Fruit fly (Drosophila melanogaster) whole organism, embryonic: ENCODE data around the gene Ant2.

Experiments used
- BEAF-32 ChIP-seq: fragments of 200-800 bp; sonication (Bioruptor generic); optimal IDR thresholded peaks from 3 replicates; lab custom pipeline; 2017; ENCODE audit warnings: missing biosample characterization, missing genetic modification characterization, mild to moderate bottlenecking, moderate library complexity, missing genetic modification reagents
- Bdp1 ChIP-seq: fragments of 200-800 bp; sonication (Bioruptor generic); optimal IDR thresholded peaks from 3 replicates; lab custom pipeline; 2016; ENCODE audit warnings: missing biosample characterization, missing genetic modification characterization
- C15 ChIP-seq: fragments of 200-800 bp; sonication (Bioruptor generic); IDR thresholded peaks from 3 replicates; pipeline ENCODE4 v1.3.6; 2022; ENCODE audit warnings: missing biosample characterization, missing genetic modification characterization
- CG1024 ChIP-seq: fragments of 200-800 bp; sonication (Bioruptor generic); IDR thresholded peaks from 2 replicates; pipeline ENCODE4 v1.3.6; 2022; ENCODE audit warnings: missing biosample characterization, missing genetic modification characterization
- CG10366 ChIP-seq: fragments of 200-800 bp; sonication (Bioruptor generic); IDR thresholded peaks from 2 replicates; pipeline ENCODE4 v1.3.6; 2022; ENCODE audit warnings: missing biosample characterization, missing genetic modification characterization
- CG12155 ChIP-seq: fragments of 200-800 bp; sonication (Bioruptor generic); optimal IDR thresholded peaks from 3 replicates; lab custom pipeline; 2016; ENCODE audit warnings: missing biosample characterization, missing genetic modification characterization
- CG15479 ChIP-seq: fragments of 200-800 bp; sonication (Bioruptor generic); optimal IDR thresholded peaks from 3 replicates; lab custom pipeline; 2019; ENCODE audit warnings: missing biosample characterization, mild to moderate bottlenecking, missing genetic modification characterization, moderate library complexity
- CG17568 ChIP-seq: fragments of 200-800 bp; sonication (Bioruptor generic); optimal IDR thresholded peaks from 2 replicates; lab custom pipeline; 2018; ENCODE audit warnings: missing biosample characterization, mild to moderate bottlenecking, missing genetic modification characterization, moderate library complexity
- CG17829 ChIP-seq: fragments of 200-800 bp; optimal IDR thresholded peaks from 2 replicates; lab custom pipeline; 2019; ENCODE audit warnings: missing biosample characterization, mild to moderate bottlenecking, missing genetic modification characterization, moderate library complexity
- CG2889 ChIP-seq: fragments of 200-800 bp; sonication (Bioruptor generic); IDR thresholded peaks from 3 replicates; pipeline ENCODE4 v1.3.6; 2022; ENCODE audit warnings: missing biosample characterization, missing genetic modification characterization
- CG33213 ChIP-seq: fragments of 200-800 bp; sonication (Bioruptor generic); optimal IDR thresholded peaks from 3 replicates; lab custom pipeline; 2016; ENCODE audit warnings: missing biosample characterization, missing genetic modification characterization
- CG4617 ChIP-seq: fragments of 200-800 bp; sonication (Bioruptor generic); optimal IDR thresholded peaks from 3 replicates; lab custom pipeline; 2016; ENCODE audit warnings: missing biosample characterization, missing genetic modification characterization, borderline replicate concordance
- CG5953 ChIP-seq: fragments of 200-800 bp; sonication (Bioruptor generic); IDR thresholded peaks from 2 replicates; pipeline ENCODE4 v1.3.6; 2022; ENCODE audit warnings: missing biosample characterization, missing genetic modification characterization
- CG8290 ChIP-seq, 3 experiments: fragments of 200-800 bp; sonication (Bioruptor generic); optimal IDR thresholded peaks; 2 replicates each; lab custom pipeline; 2016 to 2019; ENCODE audit warnings: missing biosample characterization in 3 of 3, missing genetic modification characterization in 3 of 3, mild to moderate bottlenecking in 2 of 3, moderate library complexity in 1 of 3
- CG8478 ChIP-seq: fragments of >200 bp; optimal IDR thresholded peaks from 2 replicates; lab custom pipeline; 2018
- CG8924 ChIP-seq: fragments of 200-800 bp; optimal IDR thresholded peaks from 3 replicates; lab custom pipeline; 2019; ENCODE audit warnings: missing biosample characterization, mild to moderate bottlenecking, missing genetic modification characterization, moderate library complexity
- Chrac-16 ChIP-seq: fragments of 200-800 bp; sonication (Bioruptor generic); optimal IDR thresholded peaks from 3 replicates; lab custom pipeline; 2016; ENCODE audit warnings: missing biosample characterization, missing genetic modification characterization
- Dek ChIP-seq: fragments of 200-800 bp; sonication (Bioruptor generic); optimal IDR thresholded peaks from 3 replicates; lab custom pipeline; 2019; ENCODE audit warnings: missing biosample characterization, mild to moderate bottlenecking, missing genetic modification characterization, moderate library complexity
- Dfd ChIP-seq, 2 experiments: fragments of >200 bp; optimal IDR thresholded peaks; 2 replicates each; lab custom pipeline; 2017; ENCODE audit warnings: missing biosample characterization in 2 of 2, missing genetic modification characterization in 2 of 2
- Eip74EF ChIP-seq, 2 experiments: fragments of 200-800 bp in 1 of 2; fragments of >200 bp in 1 of 2; sonication (Bioruptor generic) in 1 of 2; optimal IDR thresholded peaks; 2 replicates each; lab custom pipeline; 2017 to 2019; ENCODE audit warnings: missing biosample characterization in 2 of 2, missing genetic modification characterization in 2 of 2, mild to moderate bottlenecking in 1 of 2, moderate library complexity in 1 of 2
- Fer1 ChIP-seq: fragments of 200-800 bp; sonication (Bioruptor generic); optimal IDR thresholded peaks from 2 replicates; lab custom pipeline; 2017; ENCODE audit warnings: missing biosample characterization, mild to moderate bottlenecking, missing genetic modification characterization
- Gsc ChIP-seq: fragments of 200-800 bp; sonication (Bioruptor generic); IDR thresholded peaks from 2 replicates; pipeline ENCODE4 v1.3.6; 2022; ENCODE audit warnings: missing biosample characterization, missing genetic modification characterization
- HLH54F ChIP-seq: fragments of 200-800 bp; sonication (Bioruptor generic); optimal IDR thresholded peaks from 3 replicates; lab custom pipeline; 2016; ENCODE audit warnings: missing biosample characterization, missing genetic modification characterization
- Hr39 ChIP-seq: fragments of >200 bp; optimal IDR thresholded peaks from 2 replicates; lab custom pipeline; 2017
- Jarid2 ChIP-seq: fragments of 200-800 bp; sonication (Bioruptor generic); optimal IDR thresholded peaks from 3 replicates; lab custom pipeline; 2017; ENCODE audit warnings: mild to moderate bottlenecking, missing biosample characterization, missing genetic modification reagents, missing genetic modification characterization
- Med ChIP-seq: fragments of 200-800 bp; sonication (Bioruptor generic); peaks from one replicate; lab custom pipeline; 2016; ENCODE audit warnings: missing biosample characterization, missing genetic modification characterization, mild to moderate bottlenecking, inconsistent platforms, moderate library complexity
- Mrtf ChIP-seq: fragments of 200-800 bp; sonication (Bioruptor generic); IDR thresholded peaks from 3 replicates; pipeline ENCODE4 v1.3.6; 2022; ENCODE audit warnings: missing biosample characterization, missing genetic modification characterization
- Optix ChIP-seq: fragments of 200-800 bp; sonication (Bioruptor generic); IDR thresholded peaks from 3 replicates; pipeline ENCODE4 v1.3.6; 2022; ENCODE audit warnings: missing biosample characterization, missing genetic modification characterization
- Sin3A ChIP-seq: fragments of >200 bp; optimal IDR thresholded peaks from 2 replicates; lab custom pipeline; 2018
- Sox100B ChIP-seq: fragments of 200-800 bp; sonication (Bioruptor generic); optimal IDR thresholded peaks from 3 replicates; lab custom pipeline; 2018; ENCODE audit warnings: missing biosample characterization, mild to moderate bottlenecking, missing genetic modification characterization
- Ssrp ChIP-seq: fragments of 200-800 bp; sonication (Bioruptor generic); optimal IDR thresholded peaks from 2 replicates; lab custom pipeline; 2018; ENCODE audit warnings: missing biosample characterization, mild to moderate bottlenecking, missing genetic modification characterization, moderate library complexity
- Trl ChIP-seq, 3 experiments: fragments of >200 bp in 2 of 3; fragments of 200-800 bp in 1 of 3; sonication (Bioruptor generic) in 1 of 3; optimal IDR thresholded peaks; 2 replicates in 1 of 3; 3 replicates in 2 of 3; lab custom pipeline; 2016 to 2017; ENCODE audit warnings: missing biosample characterization in 1 of 3, missing genetic modification characterization in 1 of 3
- ase ChIP-seq: fragments of 200-800 bp; sonication (Bioruptor generic); IDR thresholded peaks from 3 replicates; pipeline ENCODE4 v1.3.6; 2022; ENCODE audit warnings: missing biosample characterization, missing genetic modification characterization
- ato ChIP-seq: fragments of 200-800 bp; sonication (Bioruptor generic); IDR thresholded peaks from 2 replicates; pipeline ENCODE4 v1.3.6; 2022; ENCODE audit warnings: missing biosample characterization, missing genetic modification characterization; ENCODE audit not compliant: partially characterized antibody
- chinmo ChIP-seq: fragments of 200-800 bp; sonication (Bioruptor generic); IDR thresholded peaks from 4 replicates; pipeline ENCODE4 v1.3.6; 2022; ENCODE audit warnings: missing biosample characterization, missing genetic modification characterization; ENCODE audit not compliant: partially characterized antibody
- chm ChIP-seq: fragments of 200-800 bp; sonication (Bioruptor generic); IDR thresholded peaks from 2 replicates; pipeline ENCODE4 v1.3.6; 2022; ENCODE audit warnings: missing biosample characterization, missing genetic modification characterization
- disco-r ChIP-seq: fragments of 200-800 bp; sonication (Bioruptor generic); optimal IDR thresholded peaks from 2 replicates; lab custom pipeline; 2016; ENCODE audit warnings: missing biosample characterization, missing genetic modification characterization
- ewg ChIP-seq: fragments of 200-800 bp; sonication (Bioruptor generic); optimal IDR thresholded peaks from 3 replicates; lab custom pipeline; 2017; ENCODE audit warnings: mild to moderate bottlenecking, missing biosample characterization, missing genetic modification reagents, missing genetic modification characterization
- gcm2 ChIP-seq: fragments of 200-800 bp; sonication (Bioruptor generic); optimal IDR thresholded peaks from 2 replicates; lab custom pipeline; 2016; ENCODE audit warnings: missing biosample characterization, missing genetic modification characterization
- gfzf ChIP-seq: fragments of 200-800 bp; sonication (Bioruptor generic); optimal IDR thresholded peaks from 2 replicates; lab custom pipeline; 2016; ENCODE audit warnings: missing biosample characterization, mild to moderate bottlenecking, missing genetic modification characterization, moderate library complexity
- hb ChIP-seq: fragments of 200-800 bp; sonication (Bioruptor generic); IDR thresholded peaks from 3 replicates; pipeline ENCODE4 v1.3.6; 2022; ENCODE audit warnings: missing biosample characterization, missing genetic modification characterization; ENCODE audit not compliant: partially characterized antibody
- hkb ChIP-seq, 2 experiments: fragments of 200-800 bp in 1 of 2; fragments of >200 bp in 1 of 2; sonication (Bioruptor generic) in 1 of 2; IDR thresholded peaks in 1 of 2; optimal IDR thresholded peaks in 1 of 2; 2 replicates each; pipeline versions ENCODE4 v1.3.6 to Lab custom; 2017 to 2022; ENCODE audit warnings: missing biosample characterization in 1 of 2, missing genetic modification characterization in 1 of 2
- ken ChIP-seq: fragments of 200-800 bp; sonication (Bioruptor generic); IDR thresholded peaks from 3 replicates; pipeline ENCODE4 v1.3.6; 2022; ENCODE audit warnings: missing biosample characterization, missing genetic modification characterization
- kni ChIP-seq: fragments of 200-800 bp; sonication (Bioruptor generic); optimal IDR thresholded peaks from 3 replicates; lab custom pipeline; 2017; ENCODE audit warnings: mild to moderate bottlenecking, missing biosample characterization, missing genetic modification reagents, missing genetic modification characterization
- otp ChIP-seq: fragments of 200-800 bp; sonication (Bioruptor generic); IDR thresholded peaks from 3 replicates; pipeline ENCODE4, ENCODE4 v1.3.6; 2022; ENCODE audit warnings: missing biosample characterization, missing genetic modification characterization
- pan ChIP-seq, 4 experiments: fragments of >200 bp in 3 of 4; fragments of 200-800 bp in 1 of 4; sonication (Bioruptor generic) in 1 of 4; optimal IDR thresholded peaks in 3 of 4; IDR thresholded peaks in 1 of 4; 2 replicates each; pipeline versions ENCODE4 v1.3.6 to Lab custom; 2017 to 2022; ENCODE audit warnings: missing biosample characterization in 2 of 4, missing genetic modification characterization in 2 of 4, mixed read lengths in 1 of 4
- sens ChIP-seq: fragments of 200-800 bp; sonication (Bioruptor generic); peaks from one replicate; lab custom pipeline; 2016; ENCODE audit warnings: missing biosample characterization, missing genetic modification characterization
- sima ChIP-seq: fragments of 200-800 bp; sonication (Bioruptor generic); optimal IDR thresholded peaks from 2 replicates; lab custom pipeline; 2016; ENCODE audit warnings: missing biosample characterization, missing genetic modification characterization
- sob ChIP-seq: fragments of 200-800 bp; sonication (Bioruptor generic); IDR thresholded peaks from 2 replicates; pipeline ENCODE4 v1.3.6; 2022; ENCODE audit warnings: missing biosample characterization, missing genetic modification characterization

Gene Ant2

DNA sequence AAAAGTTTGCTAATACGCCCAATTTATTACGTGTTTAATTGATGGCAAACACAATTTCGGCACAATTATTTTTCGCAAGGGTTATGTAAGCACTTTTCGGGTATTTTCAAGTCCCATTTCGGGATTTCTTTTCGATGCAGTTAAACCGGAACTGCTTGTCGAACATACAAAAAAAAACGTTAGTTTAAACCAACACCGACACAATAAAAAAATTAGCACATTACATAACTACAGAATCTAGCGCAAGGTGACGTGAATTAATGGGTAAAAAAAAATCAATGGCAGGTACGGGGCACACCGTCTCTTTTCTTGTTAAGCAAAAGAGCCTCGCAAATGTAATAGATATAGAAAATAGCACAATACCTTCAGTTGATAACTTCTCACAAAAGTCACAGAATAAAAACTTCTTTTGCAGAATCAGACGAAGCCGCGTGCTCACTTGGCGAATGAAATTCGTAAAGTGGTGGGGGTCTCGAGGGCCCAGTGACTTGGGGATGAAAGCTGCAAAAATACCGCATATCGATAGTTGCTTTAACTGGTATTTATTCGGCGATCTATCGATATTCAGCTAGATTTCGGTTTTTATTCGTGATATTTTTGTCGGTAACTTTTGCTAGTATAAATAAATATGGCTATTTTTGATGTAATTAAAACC, at the start of gene Ant2, which contains the start of gene sesB (continued):
- TF ChIP-seq BEAF-32: peak; percentile 81
- no peak for TF ChIP-seq disco-r
- TF ChIP-seq Optix: no peak
- TF ChIP-seq CG8290 (GFP tag; optimal IDR thresholded peaks at IDR 0.05; lab: Kevin White, UChicago): no peak
- peak in 1 of 2 experiments; percentile 51 for TF ChIP-seq CG8290 (tag; optimal IDR thresholded peaks at IDR 0.05; lab: Kevin White, UChicago)
- TF ChIP-seq CG2889: no peak
- TF ChIP-seq Chrac-16: no peak
- peak; percentile 38 for TF ChIP-seq CG17568
- TF ChIP-seq CG5953 (GFP tag; lab: Robert Waterston, UW): no peak
- TF ChIP-seq CG10366 (GFP tag; lab: Robert Waterston, UW): no peak
- TF ChIP-seq CG8924 (tag; lab: Kevin White, UChicago): no peak
- TF ChIP-seq ase: no peak
- TF ChIP-seq HLH54F (GFP tag; lab: Kevin White, UChicago): no peak
- no peak for TF ChIP-seq gcm2 (GFP tag; lab: Kevin White, UChicago)

DNA sequence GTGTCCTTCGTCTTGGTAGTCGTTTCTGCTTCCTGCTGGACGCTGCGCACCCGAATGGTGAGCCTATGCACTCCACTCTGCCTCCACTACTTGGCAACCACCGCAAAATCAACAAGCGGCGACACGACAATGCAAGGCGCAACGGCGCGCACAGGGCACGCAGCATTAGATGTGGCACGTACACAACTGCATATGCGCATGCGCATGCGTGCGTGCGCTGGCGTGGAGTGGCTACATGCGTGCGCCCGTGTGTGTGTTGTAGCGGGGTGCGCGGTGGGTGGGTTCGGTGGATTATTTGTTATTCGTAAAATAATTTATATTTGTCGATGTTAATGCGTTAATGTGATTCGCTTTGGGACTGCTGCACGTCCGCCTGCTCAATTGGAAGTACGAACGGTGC, 48.9 kb upstream of the Ant2 start:
- TF ChIP-seq CG33213 (GFP tag; lab: Kevin White, UChicago) (no peak), CG15479 (GFP tag; lab: Kevin White, UChicago) (peak; percentile 11), Mrtf (no peak), Trl (optimal IDR thresholded peaks at IDR 0.05; lab: Kevin White, UChicago) (no peak), Trl (GFP tag; optimal IDR thresholded peaks at IDR 0.05; lab: Kevin White, UChicago) (no peak), Hr39 (lab: Kevin White, UChicago) (peak; percentile 99), Gsc (GFP tag; lab: Robert Waterston, UW) (no peak), sob (no peak), CG1024 (GFP tag; lab: Robert Waterston, UW) (no peak), chinmo (GFP tag; lab: Robert Waterston, UW) (0 out of 4 replicates have a peak, but pooled peaks have one; percentile 23), C15 (GFP tag; lab: Robert Waterston, UW) (no peak), Dfd (GFP tag; optimal IDR thresholded peaks at IDR 0.05; lab: Kevin White, UChicago) (peak in 1 of 2 experiments; percentile 91), CG12155 (GFP tag; lab: Kevin White, UChicago) (no peak), Med (peak; percentile 68), Fer1 (GFP tag; lab: Kevin White, UChicago) (no peak), sens (GFP tag; lab: Kevin White, UChicago) (peak; percentile 32), Ssrp (tag; lab: Kevin White, UChicago) (no peak), ken (GFP tag; lab: Robert Waterston, UW) (no peak), ewg (GFP tag; lab: Kevin White, UChicago) (peak; percentile 85), Jarid2 (GFP tag; lab: Kevin White, UChicago) (no peak), pan (optimal IDR thresholded peaks at IDR 0.05; lab: Kevin White, UChicago) (no peak), pan (GFP tag; optimal IDR thresholded peaks at IDR 0.05 in 1 of 2, IDR thresholded peaks at IDR 0.05 in 1 of 2) (peak in 1 of 2 experiments; percentile 16), hb (GFP tag; lab: Robert Waterston, UW) (no peak), ato (GFP tag; lab: Robert Waterston, UW) (0 out of 2 replicates have a peak, but pooled peaks have one; percentile 14), CG17829 (tag; lab: Kevin White, UChicago) (no peak), Sin3A (no peak), Dek (tag; lab: Kevin White, UChicago) (no peak), Bdp1 (GFP tag; lab: Kevin White, UChicago) (no peak), CG8478 (lab: Kevin White, UChicago) (no peak), Sox100B (GFP tag; lab: Kevin White, UChicago) (no peak), kni (GFP tag; lab: Kevin White, UChicago) (peak; percentile 60), sima (GFP tag; lab: Kevin White, UChicago) (no peak), gfzf (GFP tag; lab: Kevin White, UChicago) (no peak), otp (GFP tag; lab: Robert Waterston, UW) (0 out of 3 replicates have a peak, but pooled peaks have one; percentile 28), CG4617 (no peak), Eip74EF (GFP tag; optimal IDR thresholded peaks at IDR 0.05; lab: Kevin White, UChicago) (no peak), chm (GFP tag; lab: Robert Waterston, UW) (no peak), hkb (optimal IDR thresholded peaks at IDR 0.05; lab: Kevin White, UChicago) (no peak), hkb (GFP tag; IDR thresholded peaks at IDR 0.05; lab: Robert Waterston, UW) (no peak)
